Fruit fly (Drosophila melanogaster): ENCODE data around the gene Gapdh2.

dm6 chrX:15874437-15874836 lies 6.5 kb downstream of the Gapdh2 start:
- TF ChIP-seq br (GFP tag; optimal IDR thresholded peaks at IDR 0.05) (no peak), pan (optimal IDR thresholded peaks at IDR 0.05) (no peak), Dfd (GFP tag; optimal IDR thresholded peaks at IDR 0.05) (no peak), lola (GFP tag; optimal IDR thresholded peaks at IDR 0.05) (no peak), Rel (GFP tag; optimal IDR thresholded peaks at IDR 0.05) (no peak), Rel (tag; optimal IDR thresholded peaks at IDR 0.05) (no peak), OdsH (GFP tag; optimal IDR thresholded peaks at IDR 0.05) (no peak), N (GFP tag; optimal IDR thresholded peaks at IDR 0.05) (no peak), h (GFP tag; optimal IDR thresholded peaks at IDR 0.05) (no peak), psq (GFP tag; optimal IDR thresholded peaks at IDR 0.05) (no peak), Abd-B (GFP tag; optimal IDR thresholded peaks at IDR 0.05) (no peak), CG32264 (GFP tag; optimal IDR thresholded peaks at IDR 0.05) (no peak), jim (GFP tag; optimal IDR thresholded peaks at IDR 0.05) (no peak), Hr78 (GFP tag; optimal IDR thresholded peaks at IDR 0.05) (no peak)

Measured in whole organism, wandering third instar larva.